Worm (Caenorhabditis elegans) whole organism, L4/young adult: ENCODE measurements around the gene zmp-5.
A peak's percentile ranks its signal among the peaks of the same experiment; 100 is the strongest.
"Not testable (repeated sequence)": the region's sequence is repeated elsewhere in the genome, so short reads cannot be mapped to it uniquely, and the experiment has no call there.

Source experiments
- W03F9.2 ChIP-seq: fragments of 150-350 bp; optimal IDR thresholded peaks from 2 replicates; lab custom pipeline; 2014; ENCODE audit warnings: missing biosample characterization, missing genetic modification characterization
- dao-5 ChIP-seq: sonication (generic microtip); optimal IDR thresholded peaks from 2 replicates; lab custom pipeline; 2016; ENCODE audit warnings: missing genotype, missing genetic modification characterization, moderate library complexity, missing compliant biosample characterization
- him-1 ChIP-seq: sonication (generic microtip); optimal IDR thresholded peaks from 2 replicates; lab custom pipeline; 2016; ENCODE audit warnings: missing genotype, missing genetic modification reagents, missing genetic modification characterization, missing compliant biosample characterization

zmp-5 gene

ce11 chrX:12646546-12647167, at the start of gene zmp-5:
Gene zmp-5, plus strand, starts transcription at chrX:12647117.
- TF ChIP-seq him-1 (tag; lab: Kevin White, UChicago): no peak
- no peak for TF ChIP-seq W03F9.2 (tag; lab: Kevin White, UChicago)
- TF ChIP-seq dao-5 (tag; lab: Kevin White, UChicago): no peak

ce11 chrX:12602611-12603010, 44.3 kb upstream of the zmp-5 start:
- TF ChIP-seq W03F9.2 (tag; lab: Kevin White, UChicago) (no peak), him-1 (tag; lab: Kevin White, UChicago) (no peak), dao-5 (tag; lab: Kevin White, UChicago) (no peak)

ce11 chrX:12603322-12603984, 43.5 kb upstream of the zmp-5 start, which contains the start of the genes T24D5.6 and R09A8.9:
Gene T24D5.6, plus strand, starts transcription at chrX:12603622.
Gene R09A8.9, plus strand, starts transcription at chrX:12603934.
- TF ChIP-seq dao-5 (tag; lab: Kevin White, UChicago) (no peak), W03F9.2 (tag; lab: Kevin White, UChicago) (no peak), him-1 (tag; lab: Kevin White, UChicago) (no peak)

ce11 chrX:12613451-12613850, 33.5 kb upstream of the zmp-5 start, which contains the start of gene R09A8.1:
Gene R09A8.1, plus strand, starts transcription at chrX:12613751.
- TF ChIP-seq him-1, dao-5, W03F9.2 (tag; lab: Kevin White, UChicago): not testable (repeated sequence)

- no peak for TF ChIP-seq him-1 (tag; lab: Kevin White, UChicago)
- TF ChIP-seq W03F9.2 (tag; lab: Kevin White, UChicago): no peak
These were observed 28.5 kb upstream of the zmp-5 start for ce11 chrX:12618447-12618846.

- no peak for TF ChIP-seq dao-5 (tag; lab: Kevin White, UChicago)
These were observed 27.8 kb upstream of the zmp-5 start, which contains the start of gene R09A8.2 for ce11 chrX:12619165-12619564. Gene R09A8.2, plus strand, starts transcription at chrX:12619465.

ce11 chrX:12620310-12620709, 26.6 kb upstream of the zmp-5 start:
- TF ChIP-seq dao-5 (tag; lab: Kevin White, UChicago): no peak
- TF ChIP-seq him-1 (tag; lab: Kevin White, UChicago): no peak
- TF ChIP-seq W03F9.2 (tag; lab: Kevin White, UChicago): no peak

- TF ChIP-seq dao-5 (tag; lab: Kevin White, UChicago) (no peak), him-1 (tag; lab: Kevin White, UChicago) (no peak), W03F9.2 (tag; lab: Kevin White, UChicago) (no peak)
These were observed 19.1 kb upstream of the zmp-5 start for ce11 chrX:12627797-12628196.

- TF ChIP-seq him-1 (tag; lab: Kevin White, UChicago) (peak; percentile 71), dao-5 (tag; lab: Kevin White, UChicago) (no peak), W03F9.2 (tag; lab: Kevin White, UChicago) (no peak)
These were observed 17.7 kb upstream of the zmp-5 start for ce11 chrX:12629257-12629656.

ce11 chrX:12630005-12630404, 16.9 kb upstream of the zmp-5 start:
- TF ChIP-seq W03F9.2 (tag; lab: Kevin White, UChicago): no peak
- TF ChIP-seq him-1 (tag; lab: Kevin White, UChicago): no peak

ce11 chrX:12630556-12630955, 16.4 kb upstream of the zmp-5 start:
- no peak for TF ChIP-seq dao-5 (tag; lab: Kevin White, UChicago)
- TF ChIP-seq W03F9.2 (tag; lab: Kevin White, UChicago): peak; percentile 22
- no peak for TF ChIP-seq him-1 (tag; lab: Kevin White, UChicago)

ce11 chrX:12631446-12631845, 15.5 kb upstream of the zmp-5 start:
- TF ChIP-seq dao-5 (tag; lab: Kevin White, UChicago) (no peak), him-1 (tag; lab: Kevin White, UChicago) (no peak), W03F9.2 (tag; lab: Kevin White, UChicago) (no peak)

- TF ChIP-seq W03F9.2 (tag; lab: Kevin White, UChicago): no peak
These were observed 14.3 kb upstream of the zmp-5 start for ce11 chrX:12632657-12633056.

ce11 chrX:12633862-12634404, 13.0 kb upstream of the zmp-5 start, which contains the start of gene ivns-1:
Gene ivns-1, minus strand, starts transcription at chrX:12634354.
- TF ChIP-seq dao-5 (tag; lab: Kevin White, UChicago) (no peak), him-1 (tag; lab: Kevin White, UChicago) (no peak), W03F9.2 (tag; lab: Kevin White, UChicago) (no peak)
